Fruit fly (Drosophila melanogaster) whole organism, adult: ENCODE results near the gene CG2701.

ENCODE experiments used
- CG14711 ChIP-seq: fragments of 200-800 bp; sonication (Bioruptor generic); optimal IDR thresholded peaks from 2 replicates; lab custom pipeline; 2018; ENCODE audit warnings: missing biosample characterization, mild to moderate bottlenecking, missing genetic modification characterization, moderate library complexity
- CG7101 ChIP-seq: fragments of 200-800 bp; sonication (Bioruptor generic); optimal IDR thresholded peaks from 2 replicates; lab custom pipeline; 2018; ENCODE audit warnings: missing biosample characterization, mild to moderate bottlenecking, missing genetic modification characterization, moderate library complexity
- Clk ChIP-seq: fragments of 200-800 bp; sonication (Bioruptor generic); optimal IDR thresholded peaks from 2 replicates; lab custom pipeline; 2017; ENCODE audit warnings: missing biosample characterization, missing genetic modification characterization
- bab1 ChIP-seq: fragments of 200-800 bp; sonication (Bioruptor generic); optimal IDR thresholded peaks from 3 replicates; lab custom pipeline; 2019; ENCODE audit warnings: missing biosample characterization, mild to moderate bottlenecking, missing genetic modification characterization, moderate library complexity
- cic ChIP-seq: fragments of 200-800 bp; sonication (Bioruptor generic); optimal IDR thresholded peaks from 2 replicates; lab custom pipeline; 2017; ENCODE audit warnings: missing biosample characterization, mild to moderate bottlenecking, missing genetic modification characterization, moderate library complexity
- pad ChIP-seq: fragments of 200-800 bp; sonication (Bioruptor generic); optimal IDR thresholded peaks from 3 replicates; lab custom pipeline; 2017; ENCODE audit warnings: missing biosample characterization, missing genetic modification characterization, mild to moderate bottlenecking, moderate library complexity, missing genetic modification reagents
- tj ChIP-seq: fragments of 200-800 bp; sonication (Bioruptor generic); optimal IDR thresholded peaks from 3 replicates; lab custom pipeline; 2017; ENCODE audit warnings: missing biosample characterization, mild to moderate bottlenecking, missing genetic modification characterization, moderate library complexity
- toe ChIP-seq: fragments of 200-800 bp; sonication (Bioruptor generic); optimal IDR thresholded peaks from 2 replicates; lab custom pipeline; 2016; ENCODE audit warnings: missing biosample characterization, missing genetic modification characterization

- TF ChIP-seq CG14711 (peak; percentile 93), toe (GFP tag; lab: Kevin White, UChicago) (peak; percentile 56), bab1 (GFP tag; lab: Kevin White, UChicago) (peak; percentile 57), pad (GFP tag; lab: Kevin White, UChicago) (peak; percentile 82), Clk (GFP tag; lab: Kevin White, UChicago) (peak; percentile 77), tj (GFP tag; lab: Kevin White, UChicago) (peak; percentile 67), CG7101 (tag; lab: Kevin White, UChicago) (peak; percentile 97), cic (peak; percentile 81)
Measured at dm6 chrX:2744042-2744441, 23.9 kb upstream of the CG2701 start, which contains the start of gene Syx4.
